Fruit fly (Drosophila melanogaster): ENCODE measurements around the gene CG42445.

- TF ChIP-seq psq (optimal IDR thresholded peaks at IDR 0.05), result no peak
- TF ChIP-seq h (optimal IDR thresholded peaks at IDR 0.05), result no peak
- TF ChIP-seq ttk (optimal IDR thresholded peaks at IDR 0.05), result no peak
- no peak for TF ChIP-seq Sin3A (optimal IDR thresholded peaks at IDR 0.05)
- no peak for TF ChIP-seq Myc (optimal IDR thresholded peaks at IDR 0.05)
Observed at dm6 chr3L:8137448-8137906, 21.2 kb downstream of the CG42445 start, which contains the start of the genes Setx and mus301.
